Worm (Caenorhabditis elegans) whole organism, mixed stage, embryonic: ENCODE results near the gene eral-1.

ENCODE experiments used
- ceh-39 ChIP-seq: fragments of 150-350 bp; optimal IDR thresholded peaks from 2 replicates; lab custom pipeline; 2014; ENCODE audit warnings: missing biosample characterization, missing genetic modification characterization
- elt-3 ChIP-seq: fragments of 150-350 bp; optimal IDR thresholded peaks from 2 replicates; lab custom pipeline; 2014; ENCODE audit warnings: missing biosample characterization, missing genetic modification characterization
- flh-1 ChIP-seq: fragments of 200-800 bp; sonication (Bioruptor generic); optimal IDR thresholded peaks from 2 replicates; lab custom pipeline; 2018; ENCODE audit warnings: mild to moderate bottlenecking, missing genetic modification characterization, moderate library complexity, missing compliant biosample characterization
- mab-5 ChIP-seq: fragments of 150-350 bp; optimal IDR thresholded peaks from 2 replicates; lab custom pipeline; 2014; ENCODE audit warnings: missing biosample characterization, missing genetic modification characterization
- nhr-237 ChIP-seq: fragments of 150-350 bp; optimal IDR thresholded peaks from 2 replicates; lab custom pipeline; 2014; ENCODE audit warnings: missing biosample characterization, missing genetic modification characterization
- unc-62 ChIP-seq: fragments of 150-350 bp; optimal IDR thresholded peaks from 2 replicates; lab custom pipeline; 2014; ENCODE audit warnings: missing biosample characterization, missing genetic modification reagents, missing genetic modification characterization

ce11 chrII:9557437-9558150 lies 32.0 kb downstream of the eral-1 start, which contains the start of gene zfp-2:
- TF ChIP-seq flh-1 (GFP tag; lab: Kevin White, UChicago): no peak
- no peak for TF ChIP-seq unc-62
- TF ChIP-seq ceh-39 (tag; lab: Kevin White, UChicago): no peak
- TF ChIP-seq mab-5 (tag; lab: Kevin White, UChicago): no peak
- no peak for TF ChIP-seq nhr-237 (tag; lab: Kevin White, UChicago)
- no peak for TF ChIP-seq elt-3
